Fruit fly (Drosophila melanogaster) whole organism, prepupa: ENCODE results near the gene Cep135.

Experiments
- CG10669 ChIP-seq: fragments of 200-800 bp; sonication (Bioruptor generic); optimal IDR thresholded peaks from 3 replicates; lab custom pipeline; 2018; ENCODE audit warnings: missing biosample characterization, mild to moderate bottlenecking, missing genetic modification characterization, moderate library complexity
- CG11762 ChIP-seq: fragments of 200-800 bp; sonication (Bioruptor generic); optimal IDR thresholded peaks from 3 replicates; lab custom pipeline; 2016; ENCODE audit warnings: missing biosample characterization, missing genetic modification characterization; ENCODE audit not compliant: insufficient read depth
- CG15336 ChIP-seq: fragments of 200-800 bp; sonication (Bioruptor generic); IDR thresholded peaks from 2 replicates; pipeline ENCODE4 v1.3.6; 2022; ENCODE audit warnings: missing biosample characterization, missing genetic modification characterization
- CG1621 ChIP-seq: fragments of 200-800 bp; sonication (Bioruptor generic); optimal IDR thresholded peaks from 3 replicates; lab custom pipeline; 2018; ENCODE audit warnings: missing biosample characterization, mild to moderate bottlenecking, missing genetic modification characterization
- CG16779 ChIP-seq: fragments of 200-800 bp; sonication (Bioruptor generic); optimal IDR thresholded peaks from 3 replicates; lab custom pipeline; 2017; ENCODE audit warnings: missing biosample characterization, mild to moderate bottlenecking, missing genetic modification characterization
- CG3032 ChIP-seq: fragments of 200-800 bp; optimal IDR thresholded peaks from 2 replicates; lab custom pipeline; 2019; ENCODE audit warnings: missing biosample characterization, mild to moderate bottlenecking, missing genetic modification characterization, moderate library complexity
- CG32006 ChIP-seq: fragments of 200-800 bp; sonication (Bioruptor generic); optimal IDR thresholded peaks from 3 replicates; lab custom pipeline; 2017; ENCODE audit warnings: missing biosample characterization, mild to moderate bottlenecking, missing genetic modification characterization
- CG4318 ChIP-seq: fragments of 200-800 bp; sonication (Bioruptor generic); optimal IDR thresholded peaks from 3 replicates; lab custom pipeline; 2017; ENCODE audit warnings: missing biosample characterization, mild to moderate bottlenecking, missing genetic modification characterization
- CG6163 ChIP-seq: fragments of 200-800 bp; sonication (Bioruptor generic); IDR thresholded peaks from 3 replicates; pipeline ENCODE4 v1.3.6; 2022; ENCODE audit warnings: missing biosample characterization, missing genetic modification characterization
- CG6808 ChIP-seq: fragments of 200-800 bp; sonication (Bioruptor generic); optimal IDR thresholded peaks from 3 replicates; lab custom pipeline; 2017; ENCODE audit warnings: missing biosample characterization, missing genetic modification characterization, mild to moderate bottlenecking, moderate library complexity, missing genetic modification reagents
- CG6854 ChIP-seq: fragments of 200-800 bp; sonication (Bioruptor generic); optimal IDR thresholded peaks from 2 replicates; lab custom pipeline; 2017; ENCODE audit warnings: missing biosample characterization, mild to moderate bottlenecking, missing genetic modification characterization
- CG7368 ChIP-seq: fragments of 200-800 bp; sonication (Bioruptor generic); optimal IDR thresholded peaks from 3 replicates; lab custom pipeline; 2016; ENCODE audit warnings: missing biosample characterization, missing genetic modification characterization
- CG8119 ChIP-seq: fragments of 200-800 bp; sonication (Bioruptor generic); IDR thresholded peaks from 3 replicates; pipeline ENCODE4 v1.3.6; 2022; ENCODE audit warnings: missing biosample characterization, missing genetic modification characterization
- CG8632 ChIP-seq: fragments of 200-800 bp; sonication (Bioruptor generic); optimal IDR thresholded peaks from 3 replicates; lab custom pipeline; 2016; ENCODE audit warnings: missing biosample characterization, missing genetic modification characterization
- Eip75B ChIP-seq: fragments of 200-800 bp; sonication (Bioruptor generic); optimal IDR thresholded peaks from 3 replicates; lab custom pipeline; 2016; ENCODE audit warnings: missing biosample characterization, missing genetic modification characterization
- Eip78C ChIP-seq: fragments of 200-800 bp; sonication (Bioruptor generic); peaks from one replicate; lab custom pipeline; 2016; ENCODE audit warnings: missing biosample characterization, missing genetic modification characterization
- Ets96B ChIP-seq: fragments of 200-800 bp; optimal IDR thresholded peaks from 2 replicates; lab custom pipeline; 2019; ENCODE audit warnings: missing biosample characterization, mild to moderate bottlenecking, missing genetic modification characterization, moderate library complexity
- Gug ChIP-seq: fragments of 200-800 bp; sonication (Bioruptor generic); IDR thresholded peaks from 2 replicates; pipeline ENCODE4 v1.3.6; 2022; ENCODE audit warnings: missing biosample characterization, missing genetic modification characterization
- Hr4 ChIP-seq: fragments of 200-800 bp; sonication (Bioruptor generic); optimal IDR thresholded peaks from 3 replicates; lab custom pipeline; 2016; ENCODE audit warnings: missing biosample characterization, missing genetic modification characterization
- Lpt ChIP-seq: fragments of 200-800 bp; sonication (Bioruptor generic); optimal IDR thresholded peaks from 3 replicates; lab custom pipeline; 2016; ENCODE audit warnings: missing biosample characterization, missing genetic modification characterization
- Met ChIP-seq: fragments of 200-800 bp; sonication (Bioruptor generic); optimal IDR thresholded peaks from 3 replicates; lab custom pipeline; 2016; ENCODE audit warnings: missing biosample characterization, missing genetic modification characterization
- OdsH ChIP-seq: fragments of 200-800 bp; sonication (Bioruptor generic); optimal IDR thresholded peaks from 3 replicates; lab custom pipeline; 2016; ENCODE audit warnings: missing biosample characterization, missing genetic modification characterization
- Smox ChIP-seq: fragments of 200-800 bp; sonication (Bioruptor generic); optimal IDR thresholded peaks from 3 replicates; lab custom pipeline; 2016; ENCODE audit warnings: missing biosample characterization, missing genetic modification characterization
- Sox102F ChIP-seq: fragments of 200-800 bp; sonication (Bioruptor generic); optimal IDR thresholded peaks from 2 replicates; lab custom pipeline; 2016; ENCODE audit warnings: missing biosample characterization, mild to moderate bottlenecking, missing genetic modification characterization
- dsx ChIP-seq: fragments of 200-800 bp; optimal IDR thresholded peaks from 3 replicates; lab custom pipeline; 2019; ENCODE audit warnings: missing biosample characterization, mild to moderate bottlenecking, missing genetic modification characterization, moderate library complexity; ENCODE audit not compliant: poor library complexity, severe bottlenecking
- eg ChIP-seq: fragments of 200-800 bp; sonication (Bioruptor generic); IDR thresholded peaks from 3 replicates; pipeline ENCODE4 v1.3.6; 2022; ENCODE audit warnings: missing biosample characterization, missing genetic modification characterization
- esn ChIP-seq: fragments of 200-800 bp; sonication (Bioruptor generic); optimal IDR thresholded peaks from 2 replicates; lab custom pipeline; 2016; ENCODE audit warnings: missing biosample characterization, mild to moderate bottlenecking, missing genetic modification characterization, moderate library complexity
- fkh ChIP-seq: fragments of 200-800 bp; sonication (Bioruptor generic); optimal IDR thresholded peaks from 3 replicates; lab custom pipeline; 2017; ENCODE audit warnings: missing biosample characterization, mild to moderate bottlenecking, missing genetic modification characterization, moderate library complexity
- net ChIP-seq: fragments of 200-800 bp; sonication (Bioruptor generic); optimal IDR thresholded peaks from 3 replicates; lab custom pipeline; 2016; ENCODE audit warnings: missing biosample characterization, missing genetic modification characterization
- ss ChIP-seq, 2 experiments: fragments of 200-800 bp; sonication (Bioruptor generic); optimal IDR thresholded peaks; 2 replicates in 1 of 2; 3 replicates in 1 of 2; lab custom pipeline; 2017 to 2018; ENCODE audit warnings: mild to moderate bottlenecking in 2 of 2, missing biosample characterization in 2 of 2, missing genetic modification characterization in 2 of 2, moderate library complexity in 1 of 2
- svp ChIP-seq: fragments of 200-800 bp; sonication (Bioruptor generic); peaks from one replicate; lab custom pipeline; 2016; ENCODE audit warnings: missing biosample characterization, missing genetic modification characterization

The Cep135 gene

dm6 chr3L:15108948-15109347 is 7.6 kb upstream of the Cep135 start (continued):
- peak; percentile 5 for TF ChIP-seq dsx (GFP tag; lab: Kevin White, UChicago)
- no peak for TF ChIP-seq CG7368 (GFP tag; lab: Kevin White, UChicago)
- no peak for TF ChIP-seq fkh
- no peak for TF ChIP-seq CG1621
- TF ChIP-seq CG3032 (tag; lab: Kevin White, UChicago) = peak; percentile 53
- no peak for TF ChIP-seq eg (GFP tag; lab: Robert Waterston, UW)
- peak; percentile 21; the same call in 1 of the 2 replicates for TF ChIP-seq Gug
- TF ChIP-seq Sox102F (GFP tag; lab: Kevin White, UChicago) = no peak
- TF ChIP-seq Lpt = peak; percentile 12
- peak; percentile 39 for TF ChIP-seq CG4318 (GFP tag; lab: Kevin White, UChicago)
- TF ChIP-seq CG15336 (GFP tag; lab: Robert Waterston, UW) = peak; percentile 17; the same call in 1 of the 2 replicates
- peak; percentile 5 for TF ChIP-seq Met (GFP tag; lab: Kevin White, UChicago)
- peak; percentile 17; the same call in 2 of the 3 replicates for TF ChIP-seq CG6163 (GFP tag; lab: Robert Waterston, UW)
- TF ChIP-seq CG32006 (GFP tag; lab: Kevin White, UChicago) = no peak

dm6 chr3L:15113257-15113656 is 3.3 kb upstream of the Cep135 start, which contains the start of gene CG13458:
CG13458 (plus strand) TSS chr3L:15113557.
- TF ChIP-seq CG15336 (GFP tag; lab: Robert Waterston, UW) = 0 out of 2 replicates have a peak, but pooled peaks have one; percentile 7
- peak; percentile 68 for TF ChIP-seq Eip78C
- TF ChIP-seq Ets96B (tag; lab: Kevin White, UChicago) = no peak

dm6 chr3L:15121272-15121671 is 4.7 kb downstream of the Cep135 start, which contains the start of gene CG32847:
CG32847 (plus strand) TSS chr3L:15121572.
- no peak for TF ChIP-seq Eip75B
- TF ChIP-seq net (GFP tag; lab: Kevin White, UChicago) = no peak
- TF ChIP-seq CG6163 (GFP tag; lab: Robert Waterston, UW) = no peak
- no peak for TF ChIP-seq CG7368 (GFP tag; lab: Kevin White, UChicago)
- TF ChIP-seq Met (GFP tag; lab: Kevin White, UChicago) = no peak
- no peak for TF ChIP-seq CG8632 (GFP tag; lab: Kevin White, UChicago)
- no peak for TF ChIP-seq dsx (GFP tag; lab: Kevin White, UChicago)
- no peak for TF ChIP-seq OdsH
- no peak for TF ChIP-seq CG32006 (GFP tag; lab: Kevin White, UChicago)
- TF ChIP-seq svp (GFP tag; lab: Kevin White, UChicago) = no peak
- no peak for TF ChIP-seq CG16779 (tag; lab: Kevin White, UChicago)
- no peak for TF ChIP-seq esn (GFP tag; lab: Kevin White, UChicago)
- no peak for TF ChIP-seq Hr4 (GFP tag; lab: Kevin White, UChicago)

DNA sequence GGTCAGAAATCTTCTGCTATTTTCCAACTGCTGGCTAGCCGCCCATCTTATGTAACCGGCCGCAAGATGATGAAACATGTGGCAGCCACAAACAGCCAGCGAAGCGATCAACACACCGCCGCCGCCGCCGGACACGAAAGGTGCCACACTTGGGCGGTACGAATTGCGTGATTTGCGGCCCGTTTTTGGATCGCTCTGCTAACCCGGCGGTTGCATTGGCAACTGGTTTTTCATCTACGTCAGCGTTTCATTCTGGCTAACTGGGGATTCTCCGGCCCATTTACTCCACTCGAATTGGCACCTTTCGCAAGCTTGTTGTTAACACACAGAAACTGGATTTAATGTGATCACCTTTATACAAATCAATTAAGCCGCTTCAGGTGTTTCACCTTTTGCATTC is 7.2 kb downstream of the Cep135 start:
- TF ChIP-seq ss (GFP tag; optimal IDR thresholded peaks at IDR 0.05; lab: Kevin White, UChicago) (peak in 1 of 2 experiments; percentile 69), CG8632 (GFP tag; lab: Kevin White, UChicago) (no peak), Ets96B (tag; lab: Kevin White, UChicago) (no peak), Hr4 (GFP tag; lab: Kevin White, UChicago) (no peak), Smox (GFP tag; lab: Kevin White, UChicago) (no peak), Eip78C (peak; percentile 72), CG10669 (GFP tag; lab: Kevin White, UChicago) (no peak), CG1621 (peak; percentile 25), CG11762 (GFP tag; lab: Kevin White, UChicago) (no peak)

dm6 chr3L:15125077-15125652 is 8.6 kb downstream of the Cep135 start, which contains the start of gene CG16959:
CG16959 (minus strand) TSS chr3L:15125321.
- TF ChIP-seq CG8119 (GFP tag; lab: Robert Waterston, UW) (0 out of 3 replicates have a peak, but pooled peaks have one; percentile 19), Sox102F (GFP tag; lab: Kevin White, UChicago) (no peak), fkh (no peak), CG6808 (GFP tag; lab: Kevin White, UChicago) (no peak), CG1621 (peak; percentile 41), dsx (GFP tag; lab: Kevin White, UChicago) (peak; percentile 29), CG6854 (GFP tag; lab: Kevin White, UChicago) (peak; percentile 80)
- TF ChIP-seq, all 60 proteins: peak for 4
